Fruit fly (Drosophila melanogaster) whole organism, embryonic: Measurements from ENCODE around the gene CG17321.

ENCODE experiments used
- CG10209 ChIP-seq: fragments of 200-800 bp; sonication (Bioruptor generic); optimal IDR thresholded peaks from 3 replicates; lab custom pipeline; 2017; ENCODE audit warnings: missing biosample characterization, mild to moderate bottlenecking, missing genetic modification characterization, missing genetic modification reagents
- CG10543 ChIP-seq: fragments of 200-800 bp; sonication (Bioruptor generic); optimal IDR thresholded peaks from 3 replicates; lab custom pipeline; 2017; ENCODE audit warnings: missing biosample characterization, mild to moderate bottlenecking, missing genetic modification characterization, moderate library complexity
- CG11696 ChIP-seq: fragments of 200-800 bp; sonication (Bioruptor generic); IDR thresholded peaks from 2 replicates; pipeline ENCODE4 v1.3.6; 2022; ENCODE audit warnings: missing biosample characterization, missing genetic modification characterization
- CG12299 ChIP-seq: fragments of 200-800 bp; sonication (Bioruptor generic); optimal IDR thresholded peaks from 2 replicates; lab custom pipeline; 2018; ENCODE audit warnings: missing biosample characterization, mild to moderate bottlenecking, missing genetic modification characterization
- CG13894 ChIP-seq: fragments of 200-800 bp; sonication (Bioruptor generic); optimal IDR thresholded peaks from 3 replicates; lab custom pipeline; 2018; ENCODE audit warnings: missing biosample characterization, mild to moderate bottlenecking, missing genetic modification characterization, moderate library complexity
- CG14965 ChIP-seq: fragments of 200-800 bp; sonication (Bioruptor generic); optimal IDR thresholded peaks from 2 replicates; lab custom pipeline; 2016; ENCODE audit warnings: missing biosample characterization, missing genetic modification characterization, borderline replicate concordance
- CG15514 ChIP-seq: fragments of 200-800 bp; sonication (Bioruptor generic); optimal IDR thresholded peaks from 3 replicates; lab custom pipeline; 2017; ENCODE audit warnings: missing biosample characterization, missing genetic modification characterization, mild to moderate bottlenecking, moderate library complexity, missing genetic modification reagents
- CG4617 ChIP-seq: fragments of 200-800 bp; sonication (Bioruptor generic); optimal IDR thresholded peaks from 3 replicates; lab custom pipeline; 2016; ENCODE audit warnings: missing biosample characterization, missing genetic modification characterization, borderline replicate concordance
- CG4730 ChIP-seq: fragments of 200-800 bp; sonication (Bioruptor generic); IDR thresholded peaks from 2 replicates; pipeline ENCODE4 v1.3.6; 2022; ENCODE audit warnings: missing biosample characterization, missing genetic modification characterization
- CG6689 ChIP-seq: fragments of 200-800 bp; sonication (Bioruptor generic); IDR thresholded peaks from 2 replicates; pipeline ENCODE4 v1.3.6; 2022; ENCODE audit warnings: missing biosample characterization, missing genetic modification characterization
- CG7357 ChIP-seq: fragments of 200-800 bp; sonication (Bioruptor generic); IDR thresholded peaks from 3 replicates; pipeline ENCODE4 v1.3.6; 2022; ENCODE audit warnings: missing biosample characterization, missing genetic modification characterization
- CG7786 ChIP-seq: fragments of 200-800 bp; sonication (Bioruptor generic); optimal IDR thresholded peaks from 2 replicates; lab custom pipeline; 2016; ENCODE audit warnings: missing biosample characterization, missing genetic modification characterization
- CG8290 ChIP-seq, 3 experiments: fragments of 200-800 bp; sonication (Bioruptor generic); optimal IDR thresholded peaks; 2 replicates each; lab custom pipeline; 2016 to 2019; ENCODE audit warnings: missing biosample characterization in 3 of 3, missing genetic modification characterization in 3 of 3, mild to moderate bottlenecking in 2 of 3, moderate library complexity in 1 of 3
- CG9932 ChIP-seq: fragments of 200-800 bp; sonication (Bioruptor generic); IDR thresholded peaks from 2 replicates; pipeline ENCODE4 v1.3.6; 2022; ENCODE audit warnings: missing biosample characterization, missing genetic modification characterization
- Chrac-16 ChIP-seq: fragments of 200-800 bp; sonication (Bioruptor generic); optimal IDR thresholded peaks from 3 replicates; lab custom pipeline; 2016; ENCODE audit warnings: missing biosample characterization, missing genetic modification characterization
- CkIIα-i1 ChIP-seq: fragments of 200-800 bp; sonication (Bioruptor generic); IDR thresholded peaks from 2 replicates; pipeline ENCODE4 v1.3.6; 2022; ENCODE audit warnings: missing biosample characterization, missing genetic modification characterization
- Dad ChIP-seq: fragments of 200-800 bp; sonication (Bioruptor generic); optimal IDR thresholded peaks from 3 replicates; lab custom pipeline; 2016; ENCODE audit warnings: missing biosample characterization, missing genetic modification characterization
- Dek ChIP-seq: fragments of 200-800 bp; sonication (Bioruptor generic); optimal IDR thresholded peaks from 3 replicates; lab custom pipeline; 2019; ENCODE audit warnings: missing biosample characterization, mild to moderate bottlenecking, missing genetic modification characterization, moderate library complexity
- Ets65A ChIP-seq: fragments of 200-800 bp; sonication (Bioruptor generic); peaks from one replicate; lab custom pipeline; 2016; ENCODE audit warnings: missing biosample characterization, missing genetic modification characterization
- GATAe ChIP-seq: fragments of 200-800 bp; sonication (Bioruptor generic); conservative IDR thresholded peaks from 2 replicates; pipeline ENCODE4 v1.3.6; 2022; ENCODE audit warnings: missing biosample characterization, missing genetic modification characterization
- Gug ChIP-seq: fragments of 200-800 bp; sonication (Bioruptor generic); IDR thresholded peaks from 4 replicates; pipeline ENCODE4 v1.3.6; 2022; ENCODE audit warnings: missing biosample characterization, missing genetic modification characterization
- Hr51 ChIP-seq, 2 experiments: fragments of 200-800 bp; sonication (Bioruptor generic); optimal IDR thresholded peaks; 2 replicates in 1 of 2; 3 replicates in 1 of 2; lab custom pipeline; 2016 to 2018; ENCODE audit warnings: missing biosample characterization in 2 of 2, missing genetic modification characterization in 2 of 2, mild to moderate bottlenecking in 1 of 2, moderate library complexity in 1 of 2
- Kr ChIP-seq: fragments of 200-800 bp; sonication (Bioruptor generic); optimal IDR thresholded peaks from 2 replicates; lab custom pipeline; 2017; ENCODE audit warnings: missing biosample characterization, mild to moderate bottlenecking, missing genetic modification characterization
- Lim3 ChIP-seq: fragments of 200-800 bp; sonication (Bioruptor generic); IDR thresholded peaks from 2 replicates; pipeline ENCODE4 v1.3.6; 2022; ENCODE audit warnings: missing biosample characterization, missing genetic modification characterization
- NC2β ChIP-seq: fragments of 200-800 bp; sonication (Bioruptor generic); optimal IDR thresholded peaks from 2 replicates; lab custom pipeline; 2016; ENCODE audit warnings: missing biosample characterization, missing genetic modification characterization
- Nf-YA ChIP-seq: fragments of 200-800 bp; sonication (Bioruptor generic); IDR thresholded peaks from 2 replicates; pipeline ENCODE4 v1.3.6; 2022; ENCODE audit warnings: missing biosample characterization, missing genetic modification characterization
- Trl ChIP-seq, 3 experiments: fragments of >200 bp in 2 of 3; fragments of 200-800 bp in 1 of 3; sonication (Bioruptor generic) in 1 of 3; optimal IDR thresholded peaks; 2 replicates in 1 of 3; 3 replicates in 2 of 3; lab custom pipeline; 2016 to 2017; ENCODE audit warnings: missing biosample characterization in 1 of 3, missing genetic modification characterization in 1 of 3
- btn ChIP-seq: fragments of 200-800 bp; sonication (Bioruptor generic); optimal IDR thresholded peaks from 2 replicates; lab custom pipeline; 2016; ENCODE audit warnings: missing biosample characterization, missing genetic modification characterization
- cg ChIP-seq: fragments of 200-800 bp; sonication (Bioruptor generic); optimal IDR thresholded peaks from 3 replicates; lab custom pipeline; 2019; ENCODE audit warnings: missing biosample characterization, mild to moderate bottlenecking, missing genetic modification characterization, moderate library complexity
- chinmo ChIP-seq: fragments of 200-800 bp; sonication (Bioruptor generic); IDR thresholded peaks from 4 replicates; pipeline ENCODE4 v1.3.6; 2022; ENCODE audit warnings: missing biosample characterization, missing genetic modification characterization; ENCODE audit not compliant: partially characterized antibody
- ci ChIP-seq: fragments of 200-800 bp; sonication (Bioruptor generic); IDR thresholded peaks from 3 replicates; pipeline ENCODE4 v1.3.6; 2022; ENCODE audit warnings: missing biosample characterization, missing genetic modification characterization
- crol ChIP-seq: fragments of 200-800 bp; sonication (Bioruptor generic); IDR thresholded peaks from 2 replicates; pipeline ENCODE4 v1.3.6; 2022; ENCODE audit warnings: missing biosample characterization, missing genetic modification characterization
- da ChIP-seq: fragments of 200-800 bp; sonication (Bioruptor generic); optimal IDR thresholded peaks from 2 replicates; lab custom pipeline; 2016; ENCODE audit warnings: missing biosample characterization, missing genetic modification characterization
- dmrt11E ChIP-seq: fragments of 200-800 bp; sonication (Bioruptor generic); optimal IDR thresholded peaks from 3 replicates; lab custom pipeline; 2018; ENCODE audit warnings: missing biosample characterization, mild to moderate bottlenecking, missing genetic modification characterization, moderate library complexity
- dysf ChIP-seq: fragments of 200-800 bp; sonication (Bioruptor generic); IDR thresholded peaks from 3 replicates; pipeline ENCODE4 v1.3.6; 2022; ENCODE audit warnings: missing biosample characterization, missing genetic modification characterization
- ewg ChIP-seq: fragments of 200-800 bp; sonication (Bioruptor generic); optimal IDR thresholded peaks from 3 replicates; lab custom pipeline; 2017; ENCODE audit warnings: mild to moderate bottlenecking, missing biosample characterization, missing genetic modification reagents, missing genetic modification characterization
- exex ChIP-seq: fragments of 200-800 bp; sonication (Bioruptor generic); optimal IDR thresholded peaks from 4 replicates; lab custom pipeline; 2018; ENCODE audit warnings: missing biosample characterization, mild to moderate bottlenecking, missing genetic modification characterization, moderate library complexity
- h ChIP-seq: fragments of >200 bp; optimal IDR thresholded peaks from 2 replicates; lab custom pipeline; 2017
- kni ChIP-seq: fragments of 200-800 bp; sonication (Bioruptor generic); optimal IDR thresholded peaks from 3 replicates; lab custom pipeline; 2017; ENCODE audit warnings: mild to moderate bottlenecking, missing biosample characterization, missing genetic modification reagents, missing genetic modification characterization
- lilli ChIP-seq: fragments of 200-800 bp; sonication (Bioruptor generic); optimal IDR thresholded peaks from 3 replicates; lab custom pipeline; 2016; ENCODE audit warnings: missing biosample characterization, missing genetic modification characterization
- lmd ChIP-seq: fragments of 200-800 bp; sonication (Bioruptor generic); IDR thresholded peaks from 2 replicates; pipeline ENCODE4 v1.3.6; 2022; ENCODE audit warnings: missing biosample characterization, missing genetic modification characterization
- luna ChIP-seq: fragments of 200-800 bp; sonication (Bioruptor generic); optimal IDR thresholded peaks from 2 replicates; lab custom pipeline; 2016; ENCODE audit warnings: missing biosample characterization, missing genetic modification characterization
- nerfin-1 ChIP-seq: fragments of 200-800 bp; sonication (Bioruptor generic); optimal IDR thresholded peaks from 3 replicates; lab custom pipeline; 2019; ENCODE audit warnings: missing biosample characterization, mild to moderate bottlenecking, missing genetic modification characterization, moderate library complexity
- otp ChIP-seq: fragments of 200-800 bp; sonication (Bioruptor generic); IDR thresholded peaks from 3 replicates; pipeline ENCODE4, ENCODE4 v1.3.6; 2022; ENCODE audit warnings: missing biosample characterization, missing genetic modification characterization
- stwl ChIP-seq: fragments of 200-800 bp; sonication (Bioruptor generic); optimal IDR thresholded peaks from 3 replicates; lab custom pipeline; 2018; ENCODE audit warnings: missing biosample characterization, mild to moderate bottlenecking, missing genetic modification characterization, moderate library complexity
- tna ChIP-seq: fragments of 200-800 bp; sonication (Bioruptor generic); IDR thresholded peaks from 2 replicates; pipeline ENCODE4 v1.3.6; 2022; ENCODE audit warnings: missing biosample characterization, missing genetic modification characterization; ENCODE audit not compliant: partially characterized antibody
- tup ChIP-seq: fragments of 200-800 bp; sonication (Bioruptor generic); optimal IDR thresholded peaks from 2 replicates; lab custom pipeline; 2016; ENCODE audit warnings: missing biosample characterization, mild to moderate bottlenecking, missing genetic modification characterization, moderate library complexity
- twi ChIP-seq: fragments of 200-800 bp; optimal IDR thresholded peaks from 2 replicates; lab custom pipeline; 2019; ENCODE audit warnings: missing biosample characterization, mild to moderate bottlenecking, missing genetic modification characterization, moderate library complexity
- zen ChIP-seq: fragments of 200-800 bp; sonication (Bioruptor generic); optimal IDR thresholded peaks from 3 replicates; lab custom pipeline; 2018; ENCODE audit warnings: missing biosample characterization, mild to moderate bottlenecking, missing genetic modification characterization, moderate library complexity

Gene CG17321

dm6 chr2L:18846175-18846574 lies 1.2 kb downstream of the CG17321 start:
- TF ChIP-seq dmrt11E: no peak
- no peak for TF ChIP-seq tup
- TF ChIP-seq CG9932: no peak
- peak; percentile 94 for TF ChIP-seq CG15514 (GFP tag; lab: Kevin White, UChicago)
- peak; percentile 42 for TF ChIP-seq cg (GFP tag; lab: Kevin White, UChicago)

- no peak for TF ChIP-seq CG10543 (GFP tag; lab: Kevin White, UChicago)
- TF ChIP-seq Trl (optimal IDR thresholded peaks at IDR 0.05; lab: Kevin White, UChicago): peak; percentile 55 to 72
- no peak for TF ChIP-seq Trl (GFP tag; optimal IDR thresholded peaks at IDR 0.05; lab: Kevin White, UChicago)
- no peak for TF ChIP-seq CG7786
- TF ChIP-seq CG6689 (GFP tag; lab: Robert Waterston, UW): no peak
- no peak for TF ChIP-seq da (GFP tag; lab: Kevin White, UChicago)
- TF ChIP-seq Dad: no peak
- 0 out of 4 replicates have a peak, but pooled peaks have one; percentile 10 for TF ChIP-seq chinmo (GFP tag; lab: Robert Waterston, UW)
- TF ChIP-seq h (lab: Kevin White, UChicago): no peak
- TF ChIP-seq CG7357 (GFP tag; lab: Robert Waterston, UW): no peak
- TF ChIP-seq crol (GFP tag; lab: Robert Waterston, UW): peak; percentile 45; the same call in 1 of the 2 replicates
- no peak for TF ChIP-seq btn (GFP tag; lab: Kevin White, UChicago)
- no peak for TF ChIP-seq otp (GFP tag; lab: Robert Waterston, UW)
- no peak for TF ChIP-seq Nf-YA (GFP tag; lab: Robert Waterston, UW)
- TF ChIP-seq CG10209 (GFP tag; lab: Kevin White, UChicago): no peak
- no peak for TF ChIP-seq CG4730 (GFP tag; lab: Robert Waterston, UW)
- no peak for TF ChIP-seq CG12299 (tag; lab: Kevin White, UChicago)
- TF ChIP-seq GATAe (GFP tag; lab: Robert Waterston, UW): no peak
- peak; percentile 3 for TF ChIP-seq Ets65A
- no peak for TF ChIP-seq Lim3 (GFP tag; lab: Robert Waterston, UW)
- TF ChIP-seq CG4617 (GFP tag; lab: Kevin White, UChicago): no peak
- TF ChIP-seq CG14965 (GFP tag; lab: Kevin White, UChicago): no peak
- no peak for TF ChIP-seq twi
- TF ChIP-seq CG13894: peak; percentile 32
- no peak for TF ChIP-seq Gug
- TF ChIP-seq CG8290 (GFP tag; optimal IDR thresholded peaks at IDR 0.05; lab: Kevin White, UChicago): no peak
- no peak for TF ChIP-seq CG8290 (tag; optimal IDR thresholded peaks at IDR 0.05; lab: Kevin White, UChicago)
- TF ChIP-seq stwl: no peak
- no peak for TF ChIP-seq exex (tag; lab: Kevin White, UChicago)
- no peak for TF ChIP-seq lmd (GFP tag; lab: Robert Waterston, UW)
- no peak for TF ChIP-seq Chrac-16 (GFP tag; lab: Kevin White, UChicago)
- no peak for TF ChIP-seq tna
- TF ChIP-seq CG11696: no peak
- TF ChIP-seq ci (GFP tag; lab: Robert Waterston, UW): no peak
- TF ChIP-seq Hr51 (GFP tag; optimal IDR thresholded peaks at IDR 0.05; lab: Kevin White, UChicago): no peak
- no peak for TF ChIP-seq kni
- TF ChIP-seq zen: no peak
- TF ChIP-seq dysf (GFP tag; lab: Robert Waterston, UW): no peak
- peak; percentile 71 for TF ChIP-seq ewg (GFP tag; lab: Kevin White, UChicago)
- TF ChIP-seq lilli (GFP tag; lab: Kevin White, UChicago): no peak
- TF ChIP-seq Kr (GFP tag; lab: Kevin White, UChicago): no peak
- TF ChIP-seq Dek (tag; lab: Kevin White, UChicago): no peak
- TF ChIP-seq NC2β (GFP tag; lab: Kevin White, UChicago): no peak
- TF ChIP-seq CG9932: no peak
- no peak for TF ChIP-seq CkIIα-i1 (GFP tag; lab: Robert Waterston, UW)
- peak; percentile 60 for TF ChIP-seq nerfin-1 (tag; lab: Kevin White, UChicago)
- TF ChIP-seq luna (GFP tag; lab: Kevin White, UChicago): no peak
These were observed 1.9 kb downstream of the CG17321 start for dm6 chr2L:18846843-18847242.
